Worm (Caenorhabditis elegans) whole organism, L4 larva: ENCODE measurements around the gene cpg-19.

Experiments used
- Y48G9A.11 ChIP-seq: fragments of 200-800 bp; sonication (Bioruptor generic); IDR thresholded peaks from 2 replicates; pipeline ENCODE4 v1.3.6; 2022; ENCODE audit warnings: missing genetic modification reagents, missing genetic modification characterization, missing compliant biosample characterization
- ZK337.2 ChIP-seq: fragments of 200-800 bp; sonication (Bioruptor generic); IDR thresholded peaks from 2 replicates; pipeline ENCODE4 v1.3.6; 2022; ENCODE audit warnings: missing genetic modification reagents, missing genetic modification characterization, missing compliant biosample characterization
- ZK546.5 ChIP-seq, 2 experiments: sonication (generic microtip); optimal IDR thresholded peaks; 2 replicates each; lab custom pipeline; 2017; ENCODE audit warnings: missing biosample characterization in 2 of 2, missing genetic modification characterization in 2 of 2
- aha-1 ChIP-seq: fragments of 150-350 bp; peaks from one replicate; lab custom pipeline; 2014; ENCODE audit warnings: missing biosample characterization, missing genetic modification characterization
- aly-2 ChIP-seq: sonication (generic microtip); optimal IDR thresholded peaks from 2 replicates; lab custom pipeline; 2018; ENCODE audit warnings: missing biosample characterization, missing genetic modification characterization
- ceh-20 ChIP-seq: fragments of 200-800 bp; sonication (Bioruptor generic); IDR thresholded peaks from 2 replicates; pipeline ENCODE4 v1.3.6; 2022; ENCODE audit warnings: missing genetic modification reagents, missing genetic modification characterization, missing compliant biosample characterization
- ceh-44 ChIP-seq: fragments of 200-800 bp; sonication (Bioruptor generic); IDR thresholded peaks from 2 replicates; pipeline ENCODE4 v1.3.6; 2022; ENCODE audit warnings: missing genetic modification reagents, missing genetic modification characterization, missing compliant biosample characterization
- ceh-82 ChIP-seq: sonication (generic microtip); optimal IDR thresholded peaks from 2 replicates; lab custom pipeline; 2017; ENCODE audit warnings: missing biosample characterization, missing genetic modification characterization
- cey-2 ChIP-seq: sonication (generic microtip); optimal IDR thresholded peaks from 3 replicates; lab custom pipeline; 2017; ENCODE audit warnings: missing genetic modification characterization, mild to moderate bottlenecking, missing compliant biosample characterization, antibody characterized with exemption, borderline replicate concordance; ENCODE audit not compliant: insufficient read depth
- daf-16 ChIP-seq, 3 experiments: sonication (generic microtip); optimal IDR thresholded peaks; 2 replicates each; lab custom pipeline; 2016 to 2017; ENCODE audit warnings: missing genetic modification characterization in 3 of 3, missing genetic modification reagents in 3 of 3, mild to moderate bottlenecking in 2 of 3, missing compliant biosample characterization in 2 of 3, missing biosample characterization in 1 of 3, moderate library complexity in 1 of 3
- daf-19 ChIP-seq: fragments of 200-800 bp; sonication (Bioruptor generic); conservative IDR thresholded peaks from 2 replicates; pipeline ENCODE4 v1.3.6; 2022; ENCODE audit warnings: missing genetic modification characterization, missing compliant biosample characterization
- dmd-6 ChIP-seq: fragments of 200-800 bp; sonication (Bioruptor generic); IDR thresholded peaks from 2 replicates; pipeline ENCODE4 v1.3.6; 2022; ENCODE audit warnings: missing genetic modification reagents, missing genetic modification characterization, missing compliant biosample characterization
- dmd-8 ChIP-seq: fragments of 200-800 bp; sonication (Bioruptor generic); IDR thresholded peaks from 2 replicates; pipeline ENCODE4 v1.3.6; 2022; ENCODE audit warnings: missing genetic modification characterization, missing compliant biosample characterization
- dmd-9 ChIP-seq: fragments of 200-800 bp; sonication (Bioruptor generic); IDR thresholded peaks from 2 replicates; pipeline ENCODE4 v1.3.6; 2022; ENCODE audit warnings: missing genetic modification reagents, missing genetic modification characterization, missing compliant biosample characterization
- dve-1 ChIP-seq: sonication (generic microtip); optimal IDR thresholded peaks from 2 replicates; lab custom pipeline; 2017; ENCODE audit warnings: antibody characterized with exemption, mild to moderate bottlenecking, missing genetic modification characterization, missing compliant biosample characterization; ENCODE audit not compliant: insufficient read depth
- egl-27 ChIP-seq: sonication (generic microtip); optimal IDR thresholded peaks from 3 replicates; lab custom pipeline; 2017; ENCODE audit warnings: missing biosample characterization, missing genetic modification reagents, missing genetic modification characterization
- fos-1 ChIP-seq: fragments of 150-350 bp; optimal IDR thresholded peaks from 2 replicates; lab custom pipeline; 2014; ENCODE audit warnings: missing biosample characterization, missing genetic modification characterization
- lin-15B ChIP-seq: fragments of 150-350 bp; sonication (generic microtip); optimal IDR thresholded peaks from 3 replicates; lab custom pipeline; 2014; ENCODE audit warnings: missing biosample characterization, missing genetic modification characterization
- lir-3 ChIP-seq: sonication (generic microtip); optimal IDR thresholded peaks from 2 replicates; lab custom pipeline; 2016; ENCODE audit warnings: mild to moderate bottlenecking, missing genetic modification characterization, missing compliant biosample characterization
- madf-5 ChIP-seq, 2 experiments: fragments of 200-800 bp; sonication (Bioruptor generic); IDR thresholded peaks; 2 replicates each; pipeline ENCODE4 v1.3.6; 2022; ENCODE audit warnings: missing compliant biosample characterization in 2 of 2, missing genetic modification characterization in 2 of 2
- madf-9 ChIP-seq: fragments of 200-800 bp; sonication (Bioruptor generic); conservative IDR thresholded peaks from 2 replicates; pipeline ENCODE4 v1.3.6; 2022; ENCODE audit warnings: missing genetic modification reagents, missing genetic modification characterization, missing compliant biosample characterization
- mep-1 ChIP-seq: fragments of 150-350 bp; sonication (generic microtip); optimal IDR thresholded peaks from 3 replicates; lab custom pipeline; 2014; ENCODE audit warnings: missing biosample characterization, missing genetic modification characterization
- mes-2 ChIP-seq: sonication (generic microtip); optimal IDR thresholded peaks from 2 replicates; lab custom pipeline; 2016; ENCODE audit warnings: missing genotype, mild to moderate bottlenecking, missing genetic modification characterization, missing compliant biosample characterization; ENCODE audit not compliant: poor library complexity, severe bottlenecking
- nhr-237 ChIP-seq: sonication (generic microtip); optimal IDR thresholded peaks from 2 replicates; lab custom pipeline; 2017; ENCODE audit warnings: missing biosample characterization, missing genetic modification characterization
- nhr-28 ChIP-seq: fragments of 150-350 bp; optimal IDR thresholded peaks from 2 replicates; lab custom pipeline; 2014; ENCODE audit warnings: missing biosample characterization, missing genetic modification characterization
- nhr-42 ChIP-seq: fragments of 200-800 bp; sonication (Bioruptor generic); IDR thresholded peaks from 2 replicates; pipeline ENCODE4 v1.3.6; 2022; ENCODE audit warnings: missing genetic modification characterization, missing compliant biosample characterization
- pha-4 ChIP-seq, 2 experiments: fragments of 150-350 bp in 1 of 2; fragments of 200-800 bp in 1 of 2; sonication (Bioruptor generic) in 1 of 2; IDR thresholded peaks in 1 of 2; optimal IDR thresholded peaks in 1 of 2; 2 replicates each; pipeline versions ENCODE4 v1.3.6 to Lab custom; 2014 to 2022; ENCODE audit warnings: missing genetic modification characterization in 2 of 2, missing genetic modification reagents in 2 of 2, missing biosample characterization in 1 of 2, missing compliant biosample characterization in 1 of 2
- php-3 ChIP-seq: fragments of 200-800 bp; sonication (Bioruptor generic); IDR thresholded peaks from 2 replicates; pipeline ENCODE4 v1.3.6; 2022; ENCODE audit warnings: missing genetic modification reagents, missing genetic modification characterization, missing compliant biosample characterization
- rbr-2 ChIP-seq: sonication (generic microtip); optimal IDR thresholded peaks from 2 replicates; lab custom pipeline; 2016; ENCODE audit warnings: missing genotype, missing genetic modification characterization, missing compliant biosample characterization
- sdz-12 ChIP-seq: fragments of 200-800 bp; sonication (Bioruptor generic); optimal IDR thresholded peaks from 2 replicates; lab custom pipeline; 2018; ENCODE audit warnings: mild to moderate bottlenecking, missing genetic modification characterization, missing compliant biosample characterization
- snpc-4 ChIP-seq: fragments of 150-350 bp; optimal IDR thresholded peaks from 2 replicates; lab custom pipeline; 2014; ENCODE audit warnings: missing biosample characterization, missing genetic modification characterization
- spr-1 ChIP-seq: sonication (generic microtip); optimal IDR thresholded peaks from 2 replicates; lab custom pipeline; 2016; ENCODE audit warnings: mild to moderate bottlenecking, missing genetic modification characterization, missing compliant biosample characterization
- tra-1 ChIP-seq: fragments of 200-800 bp; sonication (Bioruptor generic); IDR thresholded peaks from 2 replicates; pipeline ENCODE4 v1.3.6; 2022; ENCODE audit warnings: missing genetic modification reagents, missing genetic modification characterization, missing compliant biosample characterization
- unc-62 ChIP-seq, 3 experiments: fragments of 150-350 bp in 1 of 3; sonication (generic microtip); optimal IDR thresholded peaks in 2 of 3; peaks in 1 of 3; 1 replicate in 1 of 3; 2 replicates in 2 of 3; lab custom pipeline; 2014 to 2017; ENCODE audit warnings: missing biosample characterization in 3 of 3, missing genetic modification characterization in 3 of 3, missing genetic modification reagents in 3 of 3, missing genotype in 1 of 3
- zfp-2 ChIP-seq: sonication (generic microtip); optimal IDR thresholded peaks from 2 replicates; lab custom pipeline; 2016; ENCODE audit warnings: mild to moderate bottlenecking, missing genetic modification characterization, missing compliant biosample characterization
- ztf-7 ChIP-seq: fragments of 150-350 bp; optimal IDR thresholded peaks from 2 replicates; lab custom pipeline; 2014; ENCODE audit warnings: missing biosample characterization, missing genetic modification characterization

Gene cpg-19

ce11 chrX:16612293-16612946 is 9.2 kb upstream of the cpg-19 start (continued):
- TF ChIP-seq ZK337.2 (GFP tag; lab: Robert Waterston, UW) (no peak), madf-9 (GFP tag; lab: Robert Waterston, UW) (peak; percentile 92), nhr-237 (tag; lab: Kevin White, UChicago) (peak; percentile 71), egl-27 (peak; percentile 82), ztf-7 (tag; lab: Kevin White, UChicago) (peak; percentile 86), snpc-4 (tag; lab: Kevin White, UChicago) (peak; percentile 20), lin-15B (tag; lab: Kevin White, UChicago) (no peak), daf-16 (GFP tag; optimal IDR thresholded peaks at IDR 0.05; lab: Kevin White, UChicago) (peak; percentile 59 to 86), daf-16 (tag; optimal IDR thresholded peaks at IDR 0.05; lab: Kevin White, UChicago) (peak; percentile 90), lir-3 (tag; lab: Kevin White, UChicago) (peak; percentile 51), Y48G9A.11 (GFP tag; lab: Robert Waterston, UW) (no peak), dmd-8 (GFP tag; lab: Robert Waterston, UW) (0 out of 2 replicates have a peak, but pooled peaks have one; percentile 38), unc-62 (GFP tag; optimal IDR thresholded peaks at IDR 0.05 in 1 of 2; lab: Kevin White, UChicago) (peak in 1 of 2 experiments; percentile 100), unc-62 (tag; optimal IDR thresholded peaks at IDR 0.05; lab: Kevin White, UChicago) (peak; percentile 6), tra-1 (GFP tag; lab: Robert Waterston, UW) (peak; percentile 90), daf-19 (GFP tag; lab: Robert Waterston, UW) (no peak)

- no peak for TF ChIP-seq fos-1 (tag; lab: Kevin White, UChicago)
- TF ChIP-seq rbr-2 = no peak
- peak; percentile 21 for TF ChIP-seq dve-1
- 0 out of 2 replicates have a peak, but pooled peaks have one; percentile 30 for TF ChIP-seq dmd-9 (GFP tag; lab: Robert Waterston, UW)
- peak; percentile 17 for TF ChIP-seq nhr-28 (tag; lab: Kevin White, UChicago)
- no peak for TF ChIP-seq mep-1 (tag; lab: Kevin White, UChicago)
- no peak for TF ChIP-seq aha-1 (tag; lab: Kevin White, UChicago)
- no peak for TF ChIP-seq sdz-12
- TF ChIP-seq madf-5 (GFP tag; IDR thresholded peaks at IDR 0.05; lab: Robert Waterston, UW) = no peak
- no peak for TF ChIP-seq pha-4 (GFP tag; IDR thresholded peaks at IDR 0.05; lab: Robert Waterston, UW)
- no peak for TF ChIP-seq pha-4 (tag; optimal IDR thresholded peaks at IDR 0.05; lab: Kevin White, UChicago)
- no peak for TF ChIP-seq daf-16 (GFP tag; optimal IDR thresholded peaks at IDR 0.05; lab: Kevin White, UChicago)
- TF ChIP-seq daf-16 (tag; optimal IDR thresholded peaks at IDR 0.05; lab: Kevin White, UChicago) = peak; percentile 27
- TF ChIP-seq cey-2 (tag; lab: Kevin White, UChicago) = no peak
- no peak for TF ChIP-seq spr-1
- TF ChIP-seq zfp-2 (tag; lab: Kevin White, UChicago) = no peak
- no peak for TF ChIP-seq ceh-82 (tag; lab: Kevin White, UChicago)
- no peak for TF ChIP-seq ZK546.5 (tag; optimal IDR thresholded peaks at IDR 0.05; lab: Kevin White, UChicago)
- no peak for TF ChIP-seq ceh-44 (GFP tag; lab: Robert Waterston, UW)
- no peak for TF ChIP-seq nhr-42 (GFP tag; lab: Robert Waterston, UW)
- peak; percentile 24; the same call in 1 of the 2 replicates for TF ChIP-seq dmd-6
- TF ChIP-seq mes-2 = no peak
- TF ChIP-seq ceh-20 (GFP tag; lab: Robert Waterston, UW) = no peak
- no peak for TF ChIP-seq aly-2 (tag; lab: Kevin White, UChicago)
- TF ChIP-seq php-3 = peak; percentile 51; the same call in 1 of the 2 replicates
Observed at ce11 chrX:16613266-16613665, 8.3 kb upstream of the cpg-19 start, which contains the start of gene ain-1. TSS of gene ain-1 (plus strand) at chrX:16613451.
